Fruit fly (Drosophila melanogaster) whole organism, embryonic: ENCODE measurements around the gene lute.

Experiments used
- Antp ChIP-seq: fragments of 200-800 bp; sonication (Bioruptor generic); optimal IDR thresholded peaks from 3 replicates; lab custom pipeline; 2016; ENCODE audit warnings: missing biosample characterization, missing genetic modification characterization
- Atf6 ChIP-seq: fragments of 200-800 bp; sonication (Bioruptor generic); IDR thresholded peaks from 2 replicates; pipeline ENCODE4 v1.3.6; 2022; ENCODE audit warnings: missing biosample characterization, missing genetic modification characterization
- CG10959 ChIP-seq: fragments of 200-800 bp; sonication (Bioruptor generic); IDR thresholded peaks from 2 replicates; pipeline ENCODE4 v1.3.6; 2022; ENCODE audit warnings: missing biosample characterization, missing genetic modification characterization
- CG11695 ChIP-seq: fragments of 200-800 bp; sonication (Bioruptor generic); IDR thresholded peaks from 3 replicates; pipeline ENCODE4 v1.3.6; 2022; ENCODE audit warnings: missing biosample characterization, missing genetic modification characterization
- CG13296 ChIP-seq: fragments of 200-800 bp; sonication (Bioruptor generic); optimal IDR thresholded peaks from 3 replicates; lab custom pipeline; 2018; ENCODE audit warnings: missing biosample characterization, mild to moderate bottlenecking, missing genetic modification characterization
- CG14014 ChIP-seq: fragments of 200-800 bp; sonication (Bioruptor generic); IDR thresholded peaks from 2 replicates; pipeline ENCODE4 v1.3.6; 2022; ENCODE audit warnings: missing biosample characterization, missing genetic modification characterization
- CG14860 ChIP-seq: fragments of 200-800 bp; sonication (Bioruptor generic); IDR thresholded peaks from 3 replicates; pipeline ENCODE4 v1.3.6; 2022; ENCODE audit warnings: missing biosample characterization, missing genetic modification characterization; ENCODE audit not compliant: partially characterized antibody
- CG15479 ChIP-seq: fragments of 200-800 bp; sonication (Bioruptor generic); optimal IDR thresholded peaks from 3 replicates; lab custom pipeline; 2019; ENCODE audit warnings: missing biosample characterization, mild to moderate bottlenecking, missing genetic modification characterization, moderate library complexity
- CG16863 ChIP-seq: fragments of 200-800 bp; sonication (Bioruptor generic); optimal IDR thresholded peaks from 3 replicates; lab custom pipeline; 2016; ENCODE audit warnings: missing biosample characterization, missing genetic modification characterization
- CG17186 ChIP-seq: fragments of 200-800 bp; sonication (Bioruptor generic); optimal IDR thresholded peaks from 3 replicates; lab custom pipeline; 2017; ENCODE audit warnings: missing biosample characterization, missing genetic modification reagents, missing genetic modification characterization
- CG1792 ChIP-seq: fragments of 200-800 bp; sonication (Bioruptor generic); optimal IDR thresholded peaks from 2 replicates; lab custom pipeline; 2016; ENCODE audit warnings: missing biosample characterization, missing genetic modification characterization
- CG2202 ChIP-seq: fragments of 200-800 bp; sonication (Bioruptor generic); optimal IDR thresholded peaks from 2 replicates; lab custom pipeline; 2018; ENCODE audit warnings: missing biosample characterization, mild to moderate bottlenecking, missing genetic modification characterization
- CG30020 ChIP-seq: fragments of 200-800 bp; optimal IDR thresholded peaks from 2 replicates; lab custom pipeline; 2019; ENCODE audit warnings: missing biosample characterization, mild to moderate bottlenecking, missing genetic modification characterization, moderate library complexity
- CG4404 ChIP-seq: fragments of 200-800 bp; sonication (Bioruptor generic); IDR thresholded peaks from 2 replicates; pipeline ENCODE4 v1.3.6; 2022; ENCODE audit warnings: missing biosample characterization, missing genetic modification characterization
- CG4820 ChIP-seq: fragments of 200-800 bp; sonication (Bioruptor generic); optimal IDR thresholded peaks from 3 replicates; lab custom pipeline; 2016; ENCODE audit warnings: missing biosample characterization, missing genetic modification characterization
- CG7745 ChIP-seq: fragments of 200-800 bp; sonication (Bioruptor generic); optimal IDR thresholded peaks from 2 replicates; lab custom pipeline; 2018; ENCODE audit warnings: missing biosample characterization, mild to moderate bottlenecking, missing genetic modification characterization, moderate library complexity
- CrebB ChIP-seq: fragments of 200-800 bp; sonication (Bioruptor generic); optimal IDR thresholded peaks from 3 replicates; lab custom pipeline; 2018; ENCODE audit warnings: missing biosample characterization, mild to moderate bottlenecking, missing genetic modification characterization
- Ets97D ChIP-seq: fragments of 200-800 bp; sonication (Bioruptor generic); optimal IDR thresholded peaks from 3 replicates; lab custom pipeline; 2016; ENCODE audit warnings: missing biosample characterization, missing genetic modification characterization
- HHEX ChIP-seq: fragments of 200-800 bp; sonication (Bioruptor generic); optimal IDR thresholded peaks from 3 replicates; lab custom pipeline; 2017; ENCODE audit warnings: missing biosample characterization, mild to moderate bottlenecking, missing genetic modification characterization, missing genetic modification reagents
- HLH54F ChIP-seq: fragments of 200-800 bp; sonication (Bioruptor generic); optimal IDR thresholded peaks from 3 replicates; lab custom pipeline; 2016; ENCODE audit warnings: missing biosample characterization, missing genetic modification characterization
- MBD-R2 ChIP-seq: fragments of 200-800 bp; sonication (Bioruptor generic); IDR thresholded peaks from 2 replicates; pipeline ENCODE4 v1.3.6; 2022; ENCODE audit warnings: missing biosample characterization, missing genetic modification characterization
- Neu2 ChIP-seq: fragments of 200-800 bp; sonication (Bioruptor generic); optimal IDR thresholded peaks from 3 replicates; lab custom pipeline; 2016; ENCODE audit warnings: missing biosample characterization, missing genetic modification characterization, borderline replicate concordance
- NfI ChIP-seq: fragments of 200-800 bp; sonication (Bioruptor generic); optimal IDR thresholded peaks from 3 replicates; lab custom pipeline; 2018; ENCODE audit warnings: missing biosample characterization, mild to moderate bottlenecking, missing genetic modification characterization, moderate library complexity
- Ravus ChIP-seq: fragments of 200-800 bp; sonication (Bioruptor generic); IDR thresholded peaks from 2 replicates; pipeline ENCODE4 v1.3.6; 2022; ENCODE audit warnings: missing biosample characterization, missing genetic modification characterization
- Rfx ChIP-seq: fragments of 200-800 bp; sonication (Bioruptor generic); IDR thresholded peaks from 2 replicates; pipeline ENCODE4 v1.3.6; 2022; ENCODE audit warnings: missing biosample characterization, missing genetic modification characterization
- Spps ChIP-seq: fragments of 200-800 bp; sonication (Bioruptor generic); optimal IDR thresholded peaks from 2 replicates; lab custom pipeline; 2018; ENCODE audit warnings: missing biosample characterization, mild to moderate bottlenecking, missing genetic modification characterization
- amos ChIP-seq: fragments of 200-800 bp; sonication (Bioruptor generic); IDR thresholded peaks from 2 replicates; pipeline ENCODE4 v1.3.6; 2022; ENCODE audit warnings: missing biosample characterization, missing genetic modification characterization; ENCODE audit not compliant: partially characterized antibody
- ase ChIP-seq: fragments of 200-800 bp; sonication (Bioruptor generic); IDR thresholded peaks from 3 replicates; pipeline ENCODE4 v1.3.6; 2022; ENCODE audit warnings: missing biosample characterization, missing genetic modification characterization
- ash1 ChIP-seq: fragments of 200-800 bp; sonication (Bioruptor generic); optimal IDR thresholded peaks from 2 replicates; lab custom pipeline; 2018; ENCODE audit warnings: missing biosample characterization, mild to moderate bottlenecking, missing genetic modification characterization
- bab2 ChIP-seq: fragments of 200-800 bp; sonication (Bioruptor generic); optimal IDR thresholded peaks from 2 replicates; lab custom pipeline; 2016; ENCODE audit warnings: missing biosample characterization, missing genetic modification characterization
- crp ChIP-seq, 2 experiments: fragments of 200-800 bp; sonication (Bioruptor generic); optimal IDR thresholded peaks; 2 replicates in 1 of 2; 3 replicates in 1 of 2; lab custom pipeline; 2017; ENCODE audit warnings: missing biosample characterization in 2 of 2, missing genetic modification characterization in 2 of 2, mild to moderate bottlenecking in 1 of 2, moderate library complexity in 1 of 2
- disco-r ChIP-seq: fragments of 200-800 bp; sonication (Bioruptor generic); optimal IDR thresholded peaks from 2 replicates; lab custom pipeline; 2016; ENCODE audit warnings: missing biosample characterization, missing genetic modification characterization
- emc ChIP-seq: fragments of 200-800 bp; sonication (Bioruptor generic); optimal IDR thresholded peaks from 2 replicates; lab custom pipeline; 2016; ENCODE audit warnings: missing biosample characterization, missing genetic modification characterization
- esg ChIP-seq: fragments of 200-800 bp; sonication (Bioruptor generic); conservative IDR thresholded peaks from 2 replicates; pipeline ENCODE4 v1.3.6; 2022; ENCODE audit warnings: missing biosample characterization, missing genetic modification characterization
- fd96Cb ChIP-seq: fragments of 200-800 bp; sonication (Bioruptor generic); optimal IDR thresholded peaks from 2 replicates; lab custom pipeline; 2018; ENCODE audit warnings: missing biosample characterization, mild to moderate bottlenecking, missing genetic modification characterization, moderate library complexity
- gcm ChIP-seq: fragments of 200-800 bp; sonication (Bioruptor generic); optimal IDR thresholded peaks from 2 replicates; lab custom pipeline; 2019; ENCODE audit warnings: missing biosample characterization, mild to moderate bottlenecking, missing genetic modification characterization, moderate library complexity
- gem ChIP-seq: fragments of 200-800 bp; sonication (Bioruptor generic); optimal IDR thresholded peaks from 2 replicates; lab custom pipeline; 2019; ENCODE audit warnings: missing biosample characterization, mild to moderate bottlenecking, missing genetic modification characterization, moderate library complexity
- grn ChIP-seq: fragments of 200-800 bp; sonication (Bioruptor generic); optimal IDR thresholded peaks from 3 replicates; lab custom pipeline; 2017; ENCODE audit warnings: missing biosample characterization, missing genetic modification characterization
- gro ChIP-seq: fragments of 200-800 bp; sonication (Bioruptor generic); optimal IDR thresholded peaks from 2 replicates; lab custom pipeline; 2016; ENCODE audit warnings: missing biosample characterization, missing genetic modification characterization
- hb ChIP-seq: fragments of 200-800 bp; sonication (Bioruptor generic); IDR thresholded peaks from 3 replicates; pipeline ENCODE4 v1.3.6; 2022; ENCODE audit warnings: missing biosample characterization, missing genetic modification characterization; ENCODE audit not compliant: partially characterized antibody
- hkb ChIP-seq, 2 experiments: fragments of 200-800 bp in 1 of 2; fragments of >200 bp in 1 of 2; sonication (Bioruptor generic) in 1 of 2; IDR thresholded peaks in 1 of 2; optimal IDR thresholded peaks in 1 of 2; 2 replicates each; pipeline versions ENCODE4 v1.3.6 to Lab custom; 2017 to 2022; ENCODE audit warnings: missing biosample characterization in 1 of 2, missing genetic modification characterization in 1 of 2
- ind ChIP-seq: fragments of 200-800 bp; sonication (Bioruptor generic); optimal IDR thresholded peaks from 3 replicates; lab custom pipeline; 2016; ENCODE audit warnings: missing biosample characterization, missing genetic modification characterization
- rib ChIP-seq: fragments of 200-800 bp; sonication (Bioruptor generic); IDR thresholded peaks from 2 replicates; pipeline ENCODE4 v1.3.6; 2022; ENCODE audit warnings: missing biosample characterization, missing genetic modification characterization
- ro ChIP-seq: fragments of 200-800 bp; sonication (Bioruptor generic); IDR thresholded peaks from 2 replicates; pipeline ENCODE4 v1.3.6; 2022; ENCODE audit warnings: missing biosample characterization, missing genetic modification characterization
- sisA ChIP-seq: fragments of 200-800 bp; sonication (Bioruptor generic); IDR thresholded peaks from 2 replicates; pipeline ENCODE4 v1.3.6; 2022; ENCODE audit warnings: missing biosample characterization, missing genetic modification characterization
- sr ChIP-seq: fragments of 200-800 bp; sonication (Bioruptor generic); IDR thresholded peaks from 3 replicates; pipeline ENCODE4 v1.3.6; 2022; ENCODE audit warnings: missing biosample characterization, missing genetic modification characterization
- toy ChIP-seq: fragments of 200-800 bp; sonication (Bioruptor generic); IDR thresholded peaks from 2 replicates; pipeline ENCODE4 v1.3.6; 2022; ENCODE audit warnings: missing biosample characterization, missing genetic modification characterization
- unc-4 ChIP-seq: fragments of 200-800 bp; sonication (Bioruptor generic); IDR thresholded peaks from 2 replicates; pipeline ENCODE4 v1.3.6; 2022; ENCODE audit warnings: missing biosample characterization, missing genetic modification characterization; ENCODE audit not compliant: partially characterized antibody
- vvl ChIP-seq: fragments of 200-800 bp; sonication (Bioruptor generic); IDR thresholded peaks from 2 replicates; pipeline ENCODE4 v1.3.6; 2022; ENCODE audit warnings: missing biosample characterization, missing genetic modification characterization
- zen ChIP-seq: fragments of 200-800 bp; sonication (Bioruptor generic); optimal IDR thresholded peaks from 3 replicates; lab custom pipeline; 2018; ENCODE audit warnings: missing biosample characterization, mild to moderate bottlenecking, missing genetic modification characterization, moderate library complexity

Gene lute

dm6 chr3R:17391313-17391845, 11.6 kb downstream of the lute start, which contains the start of the genes Brf and sds22 (continued):
- TF ChIP-seq unc-4 (GFP tag; lab: Robert Waterston, UW) (peak; percentile 79), CG1792 (GFP tag; lab: Kevin White, UChicago) (peak; percentile 93), gcm (GFP tag; lab: Kevin White, UChicago) (peak; percentile 90), CG30020 (tag; lab: Kevin White, UChicago) (peak; percentile 88), HHEX (GFP tag; lab: Kevin White, UChicago) (peak; percentile 92), CG16863 (GFP tag; lab: Kevin White, UChicago) (peak; percentile 94), hkb (optimal IDR thresholded peaks at IDR 0.05; lab: Kevin White, UChicago) (no peak), hkb (GFP tag; IDR thresholded peaks at IDR 0.05; lab: Robert Waterston, UW) (peak; percentile 91), gem (tag; lab: Kevin White, UChicago) (peak; percentile 98), Antp (peak; percentile 93), CG4404 (GFP tag; lab: Robert Waterston, UW) (peak; percentile 95), fd96Cb (peak; percentile 95), CG7745 (tag; lab: Kevin White, UChicago) (no peak), sisA (GFP tag; lab: Robert Waterston, UW) (peak; percentile 97), CG11695 (peak; percentile 87), ro (peak; percentile 84; the same call in 1 of the 2 replicates), gro (GFP tag; lab: Kevin White, UChicago) (peak; percentile 96), NfI (GFP tag; lab: Kevin White, UChicago) (peak; percentile 96), crp (GFP tag; optimal IDR thresholded peaks at IDR 0.05; lab: Kevin White, UChicago) (peak; percentile 83 to 93), CG13296 (GFP tag; lab: Kevin White, UChicago) (peak; percentile 92), Spps (tag; lab: Kevin White, UChicago) (peak; percentile 93), HLH54F (GFP tag; lab: Kevin White, UChicago) (peak; percentile 97), grn (GFP tag; lab: Kevin White, UChicago) (peak; percentile 61), ash1 (peak; percentile 15), Ets97D (peak; percentile 88), Ravus (GFP tag; lab: Robert Waterston, UW) (peak; percentile 70), vvl (GFP tag; lab: Robert Waterston, UW) (peak; percentile 95), CG14860 (GFP tag; lab: Robert Waterston, UW) (peak; percentile 74; the same call in 2 of the 3 replicates), CG2202 (tag; lab: Kevin White, UChicago) (peak; percentile 88), esg (GFP tag; lab: Robert Waterston, UW) (peak; percentile 91), toy (GFP tag; lab: Robert Waterston, UW) (peak; percentile 84; the same call in 1 of the 2 replicates), CG10959 (GFP tag; lab: Robert Waterston, UW) (peak; percentile 90), ind (GFP tag; lab: Kevin White, UChicago) (peak; percentile 97), MBD-R2 (GFP tag; lab: Robert Waterston, UW) (peak; percentile 94), zen (tag; lab: Kevin White, UChicago) (peak; percentile 96), Rfx (GFP tag; lab: Robert Waterston, UW) (peak; percentile 97), CG14014 (GFP tag; lab: Robert Waterston, UW) (peak; percentile 93), hb (GFP tag; lab: Robert Waterston, UW) (no peak), CrebB (tag; lab: Kevin White, UChicago) (peak; percentile 88), CG4820 (GFP tag; lab: Kevin White, UChicago) (peak; percentile 96), sr (GFP tag; lab: Robert Waterston, UW) (peak; percentile 48; the same call in 2 of the 3 replicates), CG17186 (GFP tag; lab: Kevin White, UChicago) (peak; percentile 88), rib (peak; percentile 93), amos (peak; percentile 65), ase (peak; percentile 92), Neu2 (GFP tag; lab: Kevin White, UChicago) (peak; percentile 90), bab2 (peak; percentile 97), disco-r (GFP tag; lab: Kevin White, UChicago) (peak; percentile 90), CG15479 (GFP tag; lab: Kevin White, UChicago) (no peak), Atf6 (GFP tag; lab: Robert Waterston, UW) (peak; percentile 93), emc (GFP tag; lab: Kevin White, UChicago) (peak; percentile 91)
